Fruit fly (Drosophila melanogaster) Kc167 (cell line): ENCODE measurements around the gene CG8945.

Experiments
- Myc ChIP-seq: fragments of >200 bp; optimal IDR thresholded peaks from 2 replicates; lab custom pipeline; 2017; ENCODE audit warnings: missing external identifiers
- Sin3A ChIP-seq: fragments of >200 bp; optimal IDR thresholded peaks from 2 replicates; lab custom pipeline; 2018; ENCODE audit warnings: missing external identifiers
- h ChIP-seq: fragments of >200 bp; optimal IDR thresholded peaks from 3 replicates; lab custom pipeline; 2018; ENCODE audit warnings: missing external identifiers
- insv ChIP-seq: fragments of >200 bp; optimal IDR thresholded peaks from 3 replicates; lab custom pipeline; 2018; ENCODE audit warnings: missing external identifiers
- psq ChIP-seq: fragments of >200 bp; optimal IDR thresholded peaks from 2 replicates; lab custom pipeline; 2017; ENCODE audit warnings: missing external identifiers
- ttk ChIP-seq: sonication (Bioruptor generic); optimal IDR thresholded peaks from 2 replicates; lab custom pipeline; 2017; ENCODE audit warnings: missing external identifiers

CG8945 gene

DNA sequence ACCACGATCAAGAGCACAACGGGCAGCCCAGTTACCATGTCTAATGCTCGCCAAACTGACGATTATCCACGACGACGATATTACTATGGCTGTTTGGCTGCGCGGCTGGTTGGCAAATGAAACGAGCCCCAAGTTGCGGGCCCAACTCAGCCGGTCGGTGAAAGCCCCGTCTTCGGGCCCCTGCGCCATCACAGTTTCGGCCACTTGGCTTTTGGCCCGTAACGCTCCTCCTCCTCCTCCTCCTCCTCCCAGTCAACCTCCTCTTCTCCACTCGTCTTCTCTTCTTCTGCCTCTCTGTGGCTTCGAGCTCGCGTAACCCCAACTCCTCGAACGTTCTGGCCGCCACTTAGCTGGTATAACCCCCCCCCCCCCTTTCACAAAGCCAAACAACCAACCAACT, at the start of gene CG8945:
Gene CG8945, minus strand, starts transcription at position 101 of the 400 bp plus-strand sequence.
- TF ChIP-seq Sin3A (lab: Kevin White, UChicago) (no peak), insv (lab: Kevin White, UChicago) (no peak), ttk (lab: Kevin White, UChicago) (no peak), Myc (lab: Kevin White, UChicago) (no peak), psq (lab: Kevin White, UChicago) (no peak), h (lab: Kevin White, UChicago) (no peak)

DNA sequence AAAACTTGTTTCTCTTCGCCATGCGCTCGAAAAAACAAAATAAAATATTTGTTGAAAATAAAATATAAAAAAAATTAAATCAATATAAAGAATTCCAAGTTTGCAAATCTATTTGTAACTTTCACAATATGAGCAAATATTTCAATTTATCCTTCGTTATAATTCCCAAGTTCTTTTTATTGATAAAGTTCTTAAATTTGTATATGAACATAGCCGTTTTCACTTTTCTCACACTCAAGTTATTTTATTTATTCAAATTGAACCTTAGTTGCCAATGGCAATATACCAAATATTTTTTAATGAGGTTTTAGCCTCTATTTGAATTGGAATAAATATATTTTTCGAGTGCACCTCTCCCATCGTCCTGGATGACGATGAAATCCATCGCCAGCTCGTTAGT, 45.2 kb upstream of the CG8945 start:
- TF ChIP-seq ttk (lab: Kevin White, UChicago) (no peak), insv (lab: Kevin White, UChicago) (no peak), psq (lab: Kevin White, UChicago) (no peak), Myc (lab: Kevin White, UChicago) (no peak), h (lab: Kevin White, UChicago) (no peak), Sin3A (lab: Kevin White, UChicago) (no peak)

DNA sequence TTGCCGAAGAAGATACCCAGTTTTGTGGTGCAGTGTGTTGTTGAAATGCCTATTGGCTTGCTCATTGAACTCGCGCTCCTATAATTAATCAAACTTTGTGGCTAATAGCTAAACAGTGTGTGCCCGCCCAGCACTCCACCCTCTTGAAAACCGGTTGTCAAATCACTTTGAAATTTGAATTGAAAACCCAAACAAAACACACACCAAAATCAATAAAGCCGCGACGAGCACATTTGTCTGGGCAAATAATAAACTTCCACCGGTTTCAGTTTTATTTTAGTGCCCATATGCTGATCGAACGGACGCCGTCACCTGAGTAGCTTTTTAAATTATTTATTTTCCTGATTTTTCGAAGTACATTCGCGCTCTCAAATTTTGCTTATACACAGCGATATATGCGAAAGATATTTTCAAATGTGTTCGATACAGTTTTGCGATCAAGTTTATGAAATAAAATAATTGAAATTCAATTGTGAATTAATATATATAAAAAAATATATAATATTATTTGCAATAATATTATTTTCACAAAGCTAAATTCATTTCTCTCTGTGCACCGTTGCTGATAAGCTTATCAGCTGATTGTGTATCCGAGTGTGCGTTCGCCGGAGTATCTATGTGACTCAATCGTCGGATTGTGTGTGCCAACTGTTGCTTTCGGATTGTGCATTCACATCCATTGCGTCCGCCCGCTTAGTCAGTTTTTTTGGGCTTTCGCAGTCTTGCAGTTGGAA, 42.4 kb upstream of the CG8945 start:
- TF ChIP-seq insv (lab: Kevin White, UChicago) (no peak), Myc (lab: Kevin White, UChicago) (no peak), Sin3A (lab: Kevin White, UChicago) (no peak), psq (lab: Kevin White, UChicago) (no peak), ttk (lab: Kevin White, UChicago) (no peak), h (lab: Kevin White, UChicago) (no peak)

DNA sequence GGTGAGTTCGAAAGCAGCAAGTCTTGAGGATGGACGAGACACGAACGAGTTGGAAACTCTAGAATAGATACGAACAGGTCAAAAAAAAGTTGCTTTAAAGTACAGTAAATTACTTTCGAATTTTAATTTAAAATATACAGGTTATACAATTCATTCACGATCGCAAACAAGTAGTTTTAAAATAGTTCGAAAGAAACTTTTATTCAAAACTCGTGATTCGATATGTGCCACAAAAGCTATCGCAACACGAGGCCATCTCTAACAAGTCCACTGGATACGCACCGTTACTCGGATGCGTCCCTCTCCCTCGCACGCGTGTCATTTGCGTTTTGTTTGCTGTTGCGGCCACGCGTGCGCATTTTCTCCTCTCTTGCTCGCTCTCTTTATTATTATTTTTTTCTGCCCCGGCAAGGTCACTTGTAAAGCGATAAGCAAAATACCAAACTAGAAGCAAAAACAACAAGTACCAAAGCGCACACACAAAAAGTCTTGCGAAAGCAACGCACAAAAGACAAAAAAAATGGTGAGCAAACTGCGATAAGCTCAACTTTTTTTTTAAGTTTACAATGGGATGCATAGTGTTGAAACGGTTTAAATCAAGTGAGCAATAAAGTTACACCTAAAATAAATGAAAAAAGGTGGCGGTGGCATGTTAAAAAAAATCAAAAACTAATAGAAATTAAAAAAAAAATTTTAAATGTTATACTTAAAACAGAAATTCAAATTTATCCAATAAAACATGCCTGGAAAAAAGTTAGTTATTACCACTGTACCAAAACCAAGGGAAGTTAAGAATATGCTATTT, 37.7 kb upstream of the CG8945 start:
- TF ChIP-seq Sin3A (lab: Kevin White, UChicago) (no peak), insv (lab: Kevin White, UChicago) (no peak), psq (lab: Kevin White, UChicago) (no peak), Myc (lab: Kevin White, UChicago) (no peak), h (lab: Kevin White, UChicago) (no peak), ttk (lab: Kevin White, UChicago) (no peak)

DNA sequence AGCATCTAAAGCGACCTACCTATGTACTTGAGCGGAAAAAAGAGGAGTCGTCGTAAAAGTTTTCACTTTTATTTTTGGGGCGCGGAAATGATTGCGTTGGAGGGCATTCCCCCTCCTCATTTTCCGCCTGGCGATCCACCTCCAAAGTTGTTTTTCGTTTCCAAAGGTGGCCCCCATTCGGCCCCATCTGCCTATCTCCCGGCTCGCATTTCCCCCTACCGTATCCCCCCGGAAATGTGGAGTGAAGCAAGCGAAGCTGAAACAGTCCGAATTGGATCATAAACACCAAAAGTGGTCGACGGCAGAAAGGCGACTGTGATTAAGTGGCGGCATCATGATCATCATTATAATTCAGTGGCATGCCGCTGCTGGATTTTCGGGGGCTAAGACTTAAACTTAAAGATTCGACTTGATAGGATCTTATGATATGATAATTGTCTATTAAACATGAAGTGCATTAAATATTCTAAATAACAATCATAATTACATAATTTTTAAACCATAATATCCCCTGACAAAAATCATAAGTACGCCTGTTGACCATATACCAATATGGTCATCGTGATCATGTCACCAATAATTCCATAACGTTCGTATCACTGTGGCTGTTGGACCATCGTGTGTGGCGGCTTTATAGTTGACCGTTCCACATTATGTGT, 36.2 kb upstream of the CG8945 start:
- TF ChIP-seq Sin3A (lab: Kevin White, UChicago) (no peak), Myc (lab: Kevin White, UChicago) (no peak), psq (lab: Kevin White, UChicago) (no peak), insv (lab: Kevin White, UChicago) (no peak), h (lab: Kevin White, UChicago) (no peak), ttk (lab: Kevin White, UChicago) (no peak)

DNA sequence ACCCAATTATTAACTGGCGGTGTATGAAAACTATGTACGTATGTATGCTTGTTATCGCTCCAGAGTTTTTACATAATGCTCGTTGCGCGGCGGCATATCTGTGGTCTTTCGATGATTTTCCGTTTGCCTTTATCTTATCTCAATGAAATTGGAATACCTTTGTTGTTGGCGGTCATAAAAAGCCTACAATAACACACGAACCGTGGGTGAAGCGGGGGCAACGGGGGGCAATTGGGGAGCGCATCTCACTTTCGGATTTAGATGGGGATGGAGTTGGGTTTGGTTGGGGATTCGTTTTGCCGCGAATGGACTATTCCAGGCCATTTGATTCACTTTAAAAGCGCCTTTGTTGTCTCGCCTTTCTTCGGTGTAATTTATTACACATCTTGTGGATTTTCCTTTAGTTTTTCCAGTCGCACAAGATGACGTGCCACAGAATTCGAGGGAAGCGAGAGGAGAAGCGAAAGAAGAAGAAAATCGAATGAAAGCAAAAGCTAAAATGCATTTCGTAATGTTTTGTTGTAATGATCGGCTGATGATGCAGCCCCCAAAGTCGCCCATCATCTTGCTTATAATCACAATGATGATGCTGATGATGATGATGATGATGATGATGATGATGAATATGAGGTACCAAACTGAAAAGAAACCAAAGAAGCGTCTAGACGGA, 35.1 kb upstream of the CG8945 start:
- TF ChIP-seq Sin3A (lab: Kevin White, UChicago) (no peak), insv (lab: Kevin White, UChicago) (no peak), h (lab: Kevin White, UChicago) (no peak), psq (lab: Kevin White, UChicago) (no peak), ttk (lab: Kevin White, UChicago) (no peak), Myc (lab: Kevin White, UChicago) (no peak)

DNA sequence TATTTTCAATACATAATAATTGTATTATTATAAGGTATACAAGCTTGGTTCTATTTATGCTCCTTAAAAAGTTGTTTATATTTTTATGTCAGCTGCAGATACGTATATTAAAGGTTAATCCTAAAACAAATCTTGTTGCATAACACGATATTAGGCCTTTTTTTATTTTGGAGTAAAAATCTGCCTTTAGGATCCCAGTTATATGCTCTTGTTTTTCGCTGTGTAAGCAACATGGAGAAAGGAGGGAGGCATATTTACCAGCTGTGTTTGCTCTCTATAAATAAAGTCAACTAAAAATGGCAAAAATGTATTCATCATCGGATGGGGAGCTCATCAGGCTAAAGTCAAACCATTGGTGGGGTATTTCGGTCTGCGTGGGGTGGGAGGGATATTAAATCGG, 34.1 kb upstream of the CG8945 start:
- TF ChIP-seq insv (lab: Kevin White, UChicago) (no peak), Myc (lab: Kevin White, UChicago) (no peak), ttk (lab: Kevin White, UChicago) (no peak), h (lab: Kevin White, UChicago) (no peak), psq (lab: Kevin White, UChicago) (no peak), Sin3A (lab: Kevin White, UChicago) (no peak)

DNA sequence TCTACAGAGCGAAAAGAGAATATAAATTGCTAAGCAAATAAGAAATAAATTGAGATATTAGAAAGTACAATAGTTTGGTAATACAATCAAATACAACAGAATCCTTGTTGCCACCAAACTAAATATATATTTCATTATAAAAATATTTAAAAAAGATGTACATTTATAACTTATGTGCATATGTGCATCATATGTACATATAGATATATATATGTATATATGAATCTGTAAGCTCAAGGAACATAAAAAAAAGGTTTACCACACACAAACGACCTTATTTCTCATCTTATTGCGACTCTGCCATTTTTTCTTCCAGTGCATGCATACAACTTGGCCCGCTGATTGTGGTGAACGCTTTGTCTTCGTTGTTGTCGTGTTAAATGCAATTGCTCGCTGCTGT, 25.8 kb upstream of the CG8945 start:
- TF ChIP-seq Myc (lab: Kevin White, UChicago) (no peak), Sin3A (lab: Kevin White, UChicago) (no peak), h (lab: Kevin White, UChicago) (no peak), ttk (lab: Kevin White, UChicago) (no peak), psq (lab: Kevin White, UChicago) (no peak), insv (lab: Kevin White, UChicago) (no peak)

DNA sequence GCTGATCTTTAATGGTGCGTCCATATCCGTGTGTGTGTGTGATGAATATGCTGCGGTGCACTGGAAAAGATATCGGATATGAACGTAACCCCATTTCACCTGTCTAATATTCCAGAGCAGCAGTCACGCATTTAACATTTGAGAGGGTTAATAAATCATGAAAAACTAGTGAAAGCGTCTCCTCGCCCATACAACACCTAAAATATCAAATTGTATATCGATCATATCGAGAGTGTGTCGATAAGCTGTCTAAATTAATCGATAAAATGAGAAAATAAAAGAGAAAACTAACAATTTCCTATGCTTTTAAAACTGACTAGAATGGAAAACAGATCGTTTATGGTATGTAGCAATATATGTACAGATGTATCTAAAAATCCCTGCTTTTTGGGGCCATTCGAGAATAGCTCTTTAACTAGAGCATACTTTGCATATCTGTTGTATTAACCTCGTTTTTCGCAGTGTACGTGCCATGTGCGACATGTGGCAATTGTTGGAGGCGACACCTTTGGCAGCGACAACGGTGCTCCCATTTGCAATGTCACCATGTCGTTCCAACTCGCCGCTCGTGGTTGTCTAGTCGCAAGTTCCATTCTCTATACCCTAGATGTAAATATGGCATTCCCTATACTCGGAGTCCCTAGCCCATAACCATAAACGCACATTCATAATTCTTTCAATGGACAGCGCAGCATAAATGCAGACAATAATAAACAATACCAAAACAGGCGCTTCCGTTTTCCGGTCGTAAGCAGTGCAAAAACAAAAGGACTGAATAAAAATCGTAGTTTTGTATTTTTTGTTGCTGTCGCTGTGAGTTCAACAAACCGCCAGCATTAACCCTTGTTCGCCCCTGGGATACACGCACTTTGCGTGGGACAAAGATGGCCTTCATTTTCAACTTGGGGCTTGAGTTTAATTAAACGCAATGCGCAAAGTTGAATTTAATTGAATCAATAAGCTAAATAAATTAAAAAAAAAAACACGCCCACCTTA, 24.8 kb upstream of the CG8945 start:
- no peak for TF ChIP-seq ttk (lab: Kevin White, UChicago)
- no peak for TF ChIP-seq insv (lab: Kevin White, UChicago)
- no peak for TF ChIP-seq Sin3A (lab: Kevin White, UChicago)
- no peak for TF ChIP-seq h (lab: Kevin White, UChicago)
- no peak for TF ChIP-seq psq (lab: Kevin White, UChicago)
- TF ChIP-seq Myc (lab: Kevin White, UChicago): no peak
